Fruit fly (Drosophila melanogaster) Kc167 (cell line): Measurements from ENCODE around the gene Exo84.

ENCODE experiments used
- Myc ChIP-seq: fragments of >200 bp; optimal IDR thresholded peaks from 2 replicates; lab custom pipeline; 2017; ENCODE audit warnings: missing external identifiers
- Sin3A ChIP-seq: fragments of >200 bp; optimal IDR thresholded peaks from 2 replicates; lab custom pipeline; 2018; ENCODE audit warnings: missing external identifiers
- h ChIP-seq: fragments of >200 bp; optimal IDR thresholded peaks from 3 replicates; lab custom pipeline; 2018; ENCODE audit warnings: missing external identifiers
- insv ChIP-seq: fragments of >200 bp; optimal IDR thresholded peaks from 3 replicates; lab custom pipeline; 2018; ENCODE audit warnings: missing external identifiers
- psq ChIP-seq: fragments of >200 bp; optimal IDR thresholded peaks from 2 replicates; lab custom pipeline; 2017; ENCODE audit warnings: missing external identifiers
- ttk ChIP-seq: sonication (Bioruptor generic); optimal IDR thresholded peaks from 2 replicates; lab custom pipeline; 2017; ENCODE audit warnings: missing external identifiers

The Exo84 gene

DNA sequence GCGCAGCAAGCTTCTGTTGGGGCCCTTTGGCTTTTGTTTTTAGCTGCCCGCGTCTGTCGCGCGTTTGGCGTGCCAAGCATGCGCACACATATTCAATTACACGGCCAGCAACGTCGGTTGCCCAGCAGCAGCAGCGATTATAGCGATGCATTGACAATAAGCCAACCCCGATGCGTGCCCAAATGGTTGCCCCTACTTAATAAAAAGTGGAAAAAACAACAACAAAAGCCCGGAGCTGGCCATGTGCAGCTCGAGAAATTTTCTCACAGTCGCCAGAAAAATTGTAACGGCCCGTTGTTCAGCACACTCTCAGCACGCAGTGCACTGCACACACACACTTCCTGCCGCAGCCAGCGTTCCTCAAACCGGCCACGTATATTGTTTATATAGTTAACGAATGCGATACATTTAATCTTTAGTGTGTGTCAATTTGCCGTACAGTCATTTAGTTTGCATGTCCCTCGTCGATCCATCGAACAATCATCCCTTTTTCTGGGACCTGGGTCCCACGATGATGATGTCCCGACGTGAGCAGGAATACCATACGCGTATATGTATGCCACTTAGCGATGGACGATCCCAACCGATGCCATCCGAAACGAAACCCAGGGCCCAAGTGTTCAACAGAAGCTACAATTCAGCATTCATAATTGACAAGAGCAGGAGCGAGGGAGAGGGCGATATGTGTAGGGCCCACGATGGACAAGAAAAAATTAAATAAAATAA lies 17.3 kb downstream of the Exo84 start:
- no peak for TF ChIP-seq Sin3A (lab: Kevin White, UChicago)
- no peak for TF ChIP-seq h
- TF ChIP-seq Myc, result no peak
- no peak for TF ChIP-seq psq (lab: Kevin White, UChicago)
- TF ChIP-seq ttk (lab: Kevin White, UChicago), result no peak
- TF ChIP-seq insv (lab: Kevin White, UChicago), result no peak

dm6 chr3R:26032611-26033001 lies 19.5 kb downstream of the Exo84 start:
- no peak for TF ChIP-seq ttk (lab: Kevin White, UChicago)
- no peak for TF ChIP-seq psq (lab: Kevin White, UChicago)
- no peak for TF ChIP-seq insv (lab: Kevin White, UChicago)
- TF ChIP-seq Myc, result no peak
- no peak for TF ChIP-seq Sin3A (lab: Kevin White, UChicago)

- TF ChIP-seq Sin3A (lab: Kevin White, UChicago), result no peak
- TF ChIP-seq Myc, result no peak
- no peak for TF ChIP-seq ttk (lab: Kevin White, UChicago)
- no peak for TF ChIP-seq psq (lab: Kevin White, UChicago)
- no peak for TF ChIP-seq insv (lab: Kevin White, UChicago)
- no peak for TF ChIP-seq h
These were observed 20.0 kb downstream of the Exo84 start for dm6 chr3R:26031968-26032610.

DNA sequence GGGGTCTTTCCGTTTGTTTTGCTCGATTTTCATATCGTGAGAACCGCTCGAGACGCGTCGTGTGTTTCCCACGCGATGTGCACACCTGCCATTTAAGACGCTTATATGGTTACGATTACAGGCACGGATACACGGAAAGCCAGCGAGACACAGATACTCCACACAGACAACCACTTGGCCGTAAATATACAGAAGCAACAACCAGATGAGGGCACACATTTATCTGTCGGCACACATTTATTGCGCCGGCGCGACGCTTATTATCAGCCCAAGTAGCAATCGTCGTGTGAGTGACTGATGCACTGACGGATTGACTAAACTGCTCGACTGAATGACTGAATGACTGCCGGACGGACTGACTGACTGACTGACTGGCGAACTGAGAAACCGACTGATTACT lies 21.5 kb downstream of the Exo84 start:
- TF ChIP-seq Sin3A (lab: Kevin White, UChicago) (no peak), Myc (no peak), ttk (lab: Kevin White, UChicago) (no peak), h (no peak), psq (lab: Kevin White, UChicago) (no peak), insv (lab: Kevin White, UChicago) (no peak)

dm6 chr3R:26027903-26028302 lies 24.2 kb downstream of the Exo84 start:
- TF ChIP-seq insv (lab: Kevin White, UChicago) (no peak), psq (lab: Kevin White, UChicago) (no peak)

DNA sequence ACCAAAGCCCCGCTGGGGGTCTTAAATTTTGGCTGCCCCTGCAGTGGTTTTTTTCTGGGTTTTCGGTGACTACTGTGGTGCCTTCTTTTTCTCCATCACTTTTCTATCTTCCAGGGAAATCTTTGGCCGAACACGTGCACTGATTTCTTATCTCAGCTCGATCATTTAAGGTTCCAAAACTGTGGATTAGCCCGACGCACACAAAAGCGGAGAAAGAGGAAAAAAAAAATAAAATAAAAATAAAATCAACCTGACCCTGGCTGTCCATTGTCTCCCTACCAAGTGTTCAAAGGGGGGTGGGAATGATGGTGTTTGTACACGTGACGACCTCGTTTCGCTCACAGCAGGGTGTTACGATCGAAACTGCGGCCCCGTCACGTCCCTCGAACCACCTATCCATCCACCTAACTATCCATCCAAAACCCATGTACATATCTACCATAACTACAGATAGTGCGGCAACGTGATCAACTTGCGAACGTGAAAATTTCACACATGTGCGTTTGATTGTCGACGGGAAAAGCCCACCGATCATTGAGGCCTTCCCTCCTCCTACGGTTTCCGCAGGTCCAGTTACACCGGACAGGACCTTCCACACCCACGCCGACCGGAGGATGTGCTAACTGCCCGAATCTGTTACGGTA lies 25.3 kb downstream of the Exo84 start:
- TF ChIP-seq Sin3A (lab: Kevin White, UChicago), result no peak
- no peak for TF ChIP-seq ttk (lab: Kevin White, UChicago)
- TF ChIP-seq Myc, result no peak
- no peak for TF ChIP-seq h
- no peak for TF ChIP-seq insv (lab: Kevin White, UChicago)
- no peak for TF ChIP-seq psq (lab: Kevin White, UChicago)

DNA sequence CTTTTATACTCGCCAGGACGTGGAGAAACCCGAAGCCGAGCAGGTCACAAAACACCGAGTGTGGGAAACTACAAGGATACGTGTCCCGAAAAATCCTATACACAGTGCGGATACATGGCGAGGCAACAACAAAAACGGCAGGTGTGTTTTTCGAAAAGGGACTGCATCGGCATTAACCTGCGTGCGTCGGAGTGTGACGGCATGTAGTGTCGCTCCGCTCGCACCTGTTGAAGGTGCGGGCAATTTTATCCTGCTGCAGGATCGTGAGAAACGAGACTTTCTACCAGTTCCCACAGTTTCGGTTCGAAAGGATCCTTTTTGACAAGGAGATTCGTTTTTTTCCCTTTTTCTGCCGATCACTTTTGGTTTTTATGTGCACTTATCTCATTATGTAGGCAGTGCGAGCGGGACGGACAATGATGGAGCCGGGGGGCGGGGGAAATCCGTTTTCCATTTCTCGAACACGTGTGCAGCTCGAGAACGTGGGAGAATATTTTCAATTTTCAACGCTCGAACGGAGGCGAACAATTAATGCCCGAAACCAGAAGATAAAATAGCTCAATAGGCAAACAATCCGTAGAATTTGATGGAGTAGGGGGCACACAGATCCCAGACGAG lies 27.4 kb downstream of the Exo84 start:
- no peak for TF ChIP-seq psq (lab: Kevin White, UChicago)
- TF ChIP-seq h, result no peak
- TF ChIP-seq insv (lab: Kevin White, UChicago), result no peak
- TF ChIP-seq Sin3A (lab: Kevin White, UChicago), result no peak
- TF ChIP-seq ttk (lab: Kevin White, UChicago), result no peak
- no peak for TF ChIP-seq Myc

dm6 chr3R:26023252-26023651 lies 28.8 kb downstream of the Exo84 start:
- no peak for TF ChIP-seq h
- TF ChIP-seq psq (lab: Kevin White, UChicago), result no peak

dm6 chr3R:26021195-26021914 lies 30.7 kb downstream of the Exo84 start:
- TF ChIP-seq psq (lab: Kevin White, UChicago) (no peak), h (no peak), Sin3A (lab: Kevin White, UChicago) (no peak), insv (lab: Kevin White, UChicago) (no peak), Myc (no peak), ttk (lab: Kevin White, UChicago) (no peak)

- TF ChIP-seq h, result peak; percentile 43
- TF ChIP-seq Myc, result no peak
- TF ChIP-seq ttk (lab: Kevin White, UChicago), result no peak
These were observed 31.5 kb downstream of the Exo84 start for dm6 chr3R:26020244-26021171.

DNA sequence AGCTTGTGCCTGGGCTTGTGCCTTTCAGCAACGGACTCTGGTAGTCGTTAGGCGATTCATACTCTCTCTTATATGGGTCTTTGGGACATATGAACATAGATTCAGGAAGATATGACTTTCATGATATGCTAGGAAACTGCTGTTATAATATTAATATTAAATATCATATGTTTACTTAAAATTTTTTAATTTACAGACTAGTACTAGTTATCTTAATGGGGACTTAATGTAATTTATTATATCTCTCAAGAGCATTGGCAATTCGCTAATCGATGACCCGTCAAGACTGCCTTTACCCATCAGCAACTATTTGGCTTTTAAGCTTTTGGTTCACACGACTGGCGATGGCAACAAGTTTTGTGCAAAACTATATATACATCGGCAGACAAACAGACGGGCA lies 32.8 kb downstream of the Exo84 start:
- TF ChIP-seq psq (lab: Kevin White, UChicago), result no peak
- TF ChIP-seq ttk (lab: Kevin White, UChicago), result no peak
- no peak for TF ChIP-seq Myc
- TF ChIP-seq Sin3A (lab: Kevin White, UChicago), result no peak
- TF ChIP-seq h, result no peak
- no peak for TF ChIP-seq insv (lab: Kevin White, UChicago)
